Fruit fly (Drosophila melanogaster) whole organism, embryonic: ENCODE measurements around the gene NPF.
A peak's percentile ranks its signal among the peaks of the same experiment; 100 is the strongest.

Experiments used
- B-H1 ChIP-seq: fragments of 200-800 bp; sonication (Bioruptor generic); IDR thresholded peaks from 3 replicates; pipeline ENCODE4 v1.3.6; 2022; ENCODE audit warnings: missing biosample characterization, missing genetic modification characterization
- CG10366 ChIP-seq: fragments of 200-800 bp; sonication (Bioruptor generic); IDR thresholded peaks from 2 replicates; pipeline ENCODE4 v1.3.6; 2022; ENCODE audit warnings: missing biosample characterization, missing genetic modification characterization
- CG12299 ChIP-seq: fragments of 200-800 bp; sonication (Bioruptor generic); optimal IDR thresholded peaks from 2 replicates; lab custom pipeline; 2018; ENCODE audit warnings: missing biosample characterization, mild to moderate bottlenecking, missing genetic modification characterization
- CG13287 ChIP-seq: fragments of 200-800 bp; sonication (Bioruptor generic); IDR thresholded peaks from 2 replicates; pipeline ENCODE4 v1.3.6; 2022; ENCODE audit warnings: missing biosample characterization, missing genetic modification characterization; ENCODE audit not compliant: partially characterized antibody
- CG14014 ChIP-seq: fragments of 200-800 bp; sonication (Bioruptor generic); IDR thresholded peaks from 2 replicates; pipeline ENCODE4 v1.3.6; 2022; ENCODE audit warnings: missing biosample characterization, missing genetic modification characterization
- CG14667 ChIP-seq: fragments of 200-800 bp; sonication (Bioruptor generic); IDR thresholded peaks from 2 replicates; pipeline ENCODE4 v1.3.6; 2022; ENCODE audit warnings: missing biosample characterization, missing genetic modification characterization
- CG14860 ChIP-seq: fragments of 200-800 bp; sonication (Bioruptor generic); IDR thresholded peaks from 3 replicates; pipeline ENCODE4 v1.3.6; 2022; ENCODE audit warnings: missing biosample characterization, missing genetic modification characterization; ENCODE audit not compliant: partially characterized antibody
- CG1603 ChIP-seq: fragments of 200-800 bp; sonication (Bioruptor generic); optimal IDR thresholded peaks from 2 replicates; lab custom pipeline; 2019; ENCODE audit warnings: missing biosample characterization, mild to moderate bottlenecking, missing genetic modification characterization, moderate library complexity
- CG16779 ChIP-seq: fragments of 200-800 bp; sonication (Bioruptor generic); IDR thresholded peaks from 2 replicates; pipeline ENCODE4 v1.3.6; 2022; ENCODE audit warnings: missing biosample characterization, missing genetic modification characterization
- CG17385 ChIP-seq: fragments of 200-800 bp; sonication (Bioruptor generic); optimal IDR thresholded peaks from 3 replicates; lab custom pipeline; 2018; ENCODE audit warnings: missing biosample characterization, mild to moderate bottlenecking, missing genetic modification characterization
- CG18011 ChIP-seq: fragments of 200-800 bp; sonication (Bioruptor generic); optimal IDR thresholded peaks from 2 replicates; lab custom pipeline; 2017; ENCODE audit warnings: missing biosample characterization, missing genetic modification characterization, mild to moderate bottlenecking, moderate library complexity, missing genotype
- CG18619 ChIP-seq: fragments of 200-800 bp; sonication (Bioruptor generic); optimal IDR thresholded peaks from 3 replicates; lab custom pipeline; 2017; ENCODE audit warnings: missing biosample characterization, mild to moderate bottlenecking, missing genetic modification characterization
- CG34224 ChIP-seq: fragments of 200-800 bp; sonication (Bioruptor generic); IDR thresholded peaks from 3 replicates; pipeline ENCODE4 v1.3.6; 2022; ENCODE audit warnings: missing biosample characterization, missing genetic modification characterization; ENCODE audit not compliant: partially characterized antibody
- CG34422 ChIP-seq: fragments of 200-800 bp; sonication (Bioruptor generic); IDR thresholded peaks from 3 replicates; pipeline ENCODE4 v1.3.6; 2022; ENCODE audit warnings: missing biosample characterization, missing genetic modification characterization
- CG4360 ChIP-seq: fragments of 200-800 bp; sonication (Bioruptor generic); IDR thresholded peaks from 2 replicates; pipeline ENCODE4 v1.3.6; 2022; ENCODE audit warnings: missing biosample characterization, missing genetic modification characterization
- CG5180 ChIP-seq: fragments of 200-800 bp; sonication (Bioruptor generic); optimal IDR thresholded peaks from 3 replicates; lab custom pipeline; 2017; ENCODE audit warnings: missing biosample characterization, missing genetic modification characterization, mild to moderate bottlenecking, moderate library complexity, missing genetic modification reagents
- CG7786 ChIP-seq: fragments of 200-800 bp; sonication (Bioruptor generic); optimal IDR thresholded peaks from 2 replicates; lab custom pipeline; 2016; ENCODE audit warnings: missing biosample characterization, missing genetic modification characterization
- CG8388 ChIP-seq: fragments of 200-800 bp; sonication (Bioruptor generic); optimal IDR thresholded peaks from 2 replicates; lab custom pipeline; 2019; ENCODE audit warnings: missing biosample characterization, mild to moderate bottlenecking, missing genetic modification characterization, moderate library complexity
- D19A ChIP-seq: fragments of 200-800 bp; optimal IDR thresholded peaks from 3 replicates; lab custom pipeline; 2019; ENCODE audit warnings: missing biosample characterization, mild to moderate bottlenecking, missing genetic modification characterization, moderate library complexity
- Dll ChIP-seq: fragments of 200-800 bp; sonication (Bioruptor generic); IDR thresholded peaks from 4 replicates; pipeline ENCODE4 v1.3.6; 2022; ENCODE audit warnings: missing biosample characterization, missing genetic modification characterization; ENCODE audit not compliant: partially characterized antibody
- E2f1 ChIP-seq: fragments of 200-800 bp; sonication (Bioruptor generic); IDR thresholded peaks from 2 replicates; pipeline ENCODE4 v1.3.6; 2022; ENCODE audit warnings: missing biosample characterization, missing genetic modification characterization
- Eip74EF ChIP-seq, 2 experiments: fragments of 200-800 bp in 1 of 2; fragments of >200 bp in 1 of 2; sonication (Bioruptor generic) in 1 of 2; optimal IDR thresholded peaks; 2 replicates each; lab custom pipeline; 2017 to 2019; ENCODE audit warnings: missing biosample characterization in 2 of 2, missing genetic modification characterization in 2 of 2, mild to moderate bottlenecking in 1 of 2, moderate library complexity in 1 of 2
- GATAe ChIP-seq: fragments of 200-800 bp; sonication (Bioruptor generic); conservative IDR thresholded peaks from 2 replicates; pipeline ENCODE4 v1.3.6; 2022; ENCODE audit warnings: missing biosample characterization, missing genetic modification characterization
- Gsc ChIP-seq: fragments of 200-800 bp; sonication (Bioruptor generic); IDR thresholded peaks from 2 replicates; pipeline ENCODE4 v1.3.6; 2022; ENCODE audit warnings: missing biosample characterization, missing genetic modification characterization
- H15 ChIP-seq: fragments of 200-800 bp; sonication (Bioruptor generic); IDR thresholded peaks from 3 replicates; pipeline ENCODE4 v1.3.6; 2022; ENCODE audit warnings: missing biosample characterization, missing genetic modification characterization
- Hmx ChIP-seq: fragments of 200-800 bp; sonication (Bioruptor generic); optimal IDR thresholded peaks from 2 replicates; lab custom pipeline; 2016; ENCODE audit warnings: missing biosample characterization, missing genetic modification characterization
- MTF-1 ChIP-seq: fragments of 200-800 bp; sonication (Bioruptor generic); optimal IDR thresholded peaks from 2 replicates; lab custom pipeline; 2018; ENCODE audit warnings: missing biosample characterization, mild to moderate bottlenecking, missing genetic modification characterization, borderline replicate concordance
- Meics ChIP-seq: fragments of 200-800 bp; sonication (Bioruptor generic); optimal IDR thresholded peaks from 2 replicates; lab custom pipeline; 2017; ENCODE audit warnings: missing biosample characterization, mild to moderate bottlenecking, missing genetic modification characterization
- Mrtf ChIP-seq: fragments of 200-800 bp; sonication (Bioruptor generic); IDR thresholded peaks from 3 replicates; pipeline ENCODE4 v1.3.6; 2022; ENCODE audit warnings: missing biosample characterization, missing genetic modification characterization
- Neu2 ChIP-seq: fragments of 200-800 bp; sonication (Bioruptor generic); optimal IDR thresholded peaks from 3 replicates; lab custom pipeline; 2016; ENCODE audit warnings: missing biosample characterization, missing genetic modification characterization, borderline replicate concordance
- Rx ChIP-seq: fragments of 200-800 bp; sonication (Bioruptor generic); IDR thresholded peaks from 2 replicates; pipeline ENCODE4 v1.3.6; 2022; ENCODE audit warnings: missing biosample characterization, missing genetic modification characterization
- Scr ChIP-seq: fragments of 200-800 bp; sonication (Bioruptor generic); IDR thresholded peaks from 2 replicates; pipeline ENCODE4 v1.3.6; 2022; ENCODE audit warnings: missing biosample characterization, missing genetic modification characterization; ENCODE audit not compliant: partially characterized antibody
- Sox100B ChIP-seq: fragments of 200-800 bp; sonication (Bioruptor generic); optimal IDR thresholded peaks from 3 replicates; lab custom pipeline; 2018; ENCODE audit warnings: missing biosample characterization, mild to moderate bottlenecking, missing genetic modification characterization
- chinmo ChIP-seq: fragments of 200-800 bp; sonication (Bioruptor generic); IDR thresholded peaks from 4 replicates; pipeline ENCODE4 v1.3.6; 2022; ENCODE audit warnings: missing biosample characterization, missing genetic modification characterization; ENCODE audit not compliant: partially characterized antibody
- ci ChIP-seq: fragments of 200-800 bp; sonication (Bioruptor generic); IDR thresholded peaks from 3 replicates; pipeline ENCODE4 v1.3.6; 2022; ENCODE audit warnings: missing biosample characterization, missing genetic modification characterization
- fu2 ChIP-seq: fragments of 200-800 bp; sonication (Bioruptor generic); optimal IDR thresholded peaks from 2 replicates; lab custom pipeline; 2016; ENCODE audit warnings: missing biosample characterization, missing genetic modification characterization
- grn ChIP-seq: fragments of 200-800 bp; sonication (Bioruptor generic); optimal IDR thresholded peaks from 3 replicates; lab custom pipeline; 2017; ENCODE audit warnings: missing biosample characterization, missing genetic modification characterization
- jing ChIP-seq: fragments of 200-800 bp; sonication (Bioruptor generic); optimal IDR thresholded peaks from 2 replicates; lab custom pipeline; 2018; ENCODE audit warnings: missing biosample characterization, mild to moderate bottlenecking, missing genetic modification characterization
- repo ChIP-seq: fragments of 200-800 bp; sonication (Bioruptor generic); optimal IDR thresholded peaks from 2 replicates; lab custom pipeline; 2016; ENCODE audit warnings: missing biosample characterization, missing genetic modification characterization
- row ChIP-seq: fragments of 200-800 bp; sonication (Bioruptor generic); IDR thresholded peaks from 3 replicates; pipeline ENCODE4 v1.3.6; 2022; ENCODE audit warnings: missing biosample characterization, missing genetic modification characterization
- run ChIP-seq: fragments of 200-800 bp; sonication (Bioruptor generic); optimal IDR thresholded peaks from 3 replicates; lab custom pipeline; 2018; ENCODE audit warnings: missing biosample characterization, mild to moderate bottlenecking, missing genetic modification characterization
- scrt ChIP-seq: fragments of 200-800 bp; sonication (Bioruptor generic); optimal IDR thresholded peaks from 2 replicates; lab custom pipeline; 2018; ENCODE audit warnings: missing biosample characterization, mild to moderate bottlenecking, missing genetic modification characterization, moderate library complexity
- sens ChIP-seq: fragments of 200-800 bp; sonication (Bioruptor generic); peaks from one replicate; lab custom pipeline; 2016; ENCODE audit warnings: missing biosample characterization, missing genetic modification characterization
- seq ChIP-seq: fragments of 200-800 bp; sonication (Bioruptor generic); IDR thresholded peaks from 2 replicates; pipeline ENCODE4 v1.3.6; 2022; ENCODE audit warnings: missing biosample characterization, missing genetic modification characterization
- sob ChIP-seq: fragments of 200-800 bp; sonication (Bioruptor generic); IDR thresholded peaks from 2 replicates; pipeline ENCODE4 v1.3.6; 2022; ENCODE audit warnings: missing biosample characterization, missing genetic modification characterization
- stc ChIP-seq: fragments of 200-800 bp; sonication (Bioruptor generic); IDR thresholded peaks from 2 replicates; pipeline ENCODE4 v1.3.6; 2022; ENCODE audit warnings: missing biosample characterization, missing genetic modification characterization
- sug ChIP-seq: fragments of 200-800 bp; optimal IDR thresholded peaks from 2 replicates; lab custom pipeline; 2019; ENCODE audit warnings: missing biosample characterization, mild to moderate bottlenecking, missing genetic modification characterization, moderate library complexity

NPF gene

DNA sequence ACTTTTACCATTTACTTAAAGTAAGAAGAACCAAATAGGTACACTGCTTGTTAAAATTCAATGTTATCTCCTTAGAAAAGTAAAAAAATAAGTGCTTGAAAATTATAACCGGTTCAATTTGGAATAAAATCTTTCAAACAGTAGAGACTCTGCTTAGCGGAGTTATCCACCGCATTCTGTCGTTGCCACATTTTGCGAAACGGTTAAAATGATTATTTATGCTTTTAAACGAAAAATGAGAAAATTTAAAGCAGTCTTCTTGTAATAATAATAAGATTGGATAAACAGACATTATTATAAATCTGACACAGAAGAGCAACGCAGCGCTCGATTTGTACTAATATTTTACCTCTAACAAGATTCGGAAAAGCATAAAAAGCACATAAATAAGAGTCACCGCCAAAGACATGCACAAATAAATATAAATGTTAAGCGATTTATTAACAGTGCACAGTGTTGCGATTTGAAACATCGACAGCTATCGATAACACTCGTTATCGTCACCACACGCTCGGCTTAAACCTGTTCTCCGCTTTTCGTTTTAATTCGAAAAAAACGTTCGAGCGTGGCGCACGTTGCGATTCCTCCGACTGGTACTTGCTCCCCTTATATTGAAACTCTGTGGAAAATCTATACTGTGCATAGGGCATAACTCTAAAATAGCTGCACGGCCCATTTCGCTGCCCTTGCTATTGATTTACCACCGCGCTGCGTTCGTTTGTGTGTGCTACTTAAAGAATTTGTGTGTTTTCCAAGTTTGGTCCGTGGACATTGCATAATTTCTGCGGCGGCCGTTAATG lies 15.9 kb downstream of the NPF start, which contains the start of gene Fas1 (continued):
- TF ChIP-seq CG13287 (GFP tag; lab: Robert Waterston, UW): peak; percentile 71
- no peak for TF ChIP-seq CG10366
- TF ChIP-seq run: no peak
- no peak for TF ChIP-seq CG14014 (GFP tag; lab: Robert Waterston, UW)
- TF ChIP-seq CG16779 (GFP tag; lab: Robert Waterston, UW): 0 out of 2 replicates have a peak, but pooled peaks have one; percentile 10
- TF ChIP-seq MTF-1 (GFP tag; lab: Kevin White, UChicago): peak; percentile 28
- TF ChIP-seq CG14860 (GFP tag; lab: Robert Waterston, UW): peak; percentile 44; the same call in 1 of the 3 replicates
- no peak for TF ChIP-seq jing (GFP tag; lab: Kevin White, UChicago)
- TF ChIP-seq Dll: peak; percentile 69

DNA sequence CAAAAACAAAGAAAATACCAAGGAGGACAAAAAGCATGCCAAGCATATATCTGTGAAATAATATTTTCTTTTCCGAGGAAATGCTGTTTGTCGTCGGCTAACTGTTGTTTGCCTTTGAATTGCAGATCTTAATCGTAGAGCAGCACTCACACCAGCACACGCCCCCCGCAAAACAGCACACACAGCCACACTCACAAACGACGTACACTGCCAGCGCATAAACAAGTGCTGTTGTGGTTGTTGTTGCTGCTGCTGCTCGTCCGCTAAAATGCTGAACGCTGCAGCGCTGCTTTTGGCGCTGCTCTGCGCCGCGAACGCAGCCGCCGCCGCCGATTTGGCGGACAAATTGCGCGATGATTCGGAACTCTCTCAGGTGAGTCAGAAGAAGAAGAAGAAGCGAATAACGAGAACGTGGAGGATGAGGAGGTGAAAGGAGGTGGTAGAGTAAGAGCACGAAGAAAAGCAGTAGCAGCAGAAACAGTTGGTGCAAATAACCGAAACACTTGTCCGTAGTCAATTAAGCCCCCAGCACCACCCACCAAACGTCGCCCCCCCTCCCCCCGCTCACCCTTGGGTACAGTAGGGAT lies 16.9 kb downstream of the NPF start:
- TF ChIP-seq CG18011 (GFP tag; lab: Kevin White, UChicago): peak; percentile 21
- 0 out of 3 replicates have a peak, but pooled peaks have one; percentile 24 for TF ChIP-seq CG34224 (GFP tag; lab: Robert Waterston, UW)
- peak; percentile 3 for TF ChIP-seq sug
- no peak for TF ChIP-seq CG34422
- TF ChIP-seq row (GFP tag; lab: Robert Waterston, UW): peak; percentile 6; the same call in 1 of the 3 replicates
- TF ChIP-seq CG7786: no peak
- no peak for TF ChIP-seq GATAe (GFP tag; lab: Robert Waterston, UW)
- peak; percentile 82 for TF ChIP-seq CG4360
- 0 out of 2 replicates have a peak, but pooled peaks have one; percentile 5 for TF ChIP-seq sob
- no peak for TF ChIP-seq Rx
- no peak for TF ChIP-seq D19A
- TF ChIP-seq seq (GFP tag; lab: Robert Waterston, UW): no peak
- TF ChIP-seq CG14667: no peak
- no peak for TF ChIP-seq repo (GFP tag; lab: Kevin White, UChicago)
- TF ChIP-seq scrt (GFP tag; lab: Kevin White, UChicago): no peak
- TF ChIP-seq Gsc (GFP tag; lab: Robert Waterston, UW): no peak
- TF ChIP-seq Eip74EF (GFP tag; optimal IDR thresholded peaks at IDR 0.05; lab: Kevin White, UChicago): no peak
- no peak for TF ChIP-seq Hmx (GFP tag; lab: Kevin White, UChicago)
- TF ChIP-seq B-H1: no peak
- TF ChIP-seq chinmo: peak; percentile 77; the same call in 1 of the 4 replicates
- peak; percentile 68 for TF ChIP-seq CG17385 (GFP tag; lab: Kevin White, UChicago)
- TF ChIP-seq grn (GFP tag; lab: Kevin White, UChicago): peak; percentile 32
- 0 out of 3 replicates have a peak, but pooled peaks have one; percentile 29 for TF ChIP-seq H15 (GFP tag; lab: Robert Waterston, UW)
- TF ChIP-seq Sox100B (GFP tag; lab: Kevin White, UChicago): no peak
- TF ChIP-seq Meics (GFP tag; lab: Kevin White, UChicago): no peak
- TF ChIP-seq CG12299: no peak
- no peak for TF ChIP-seq Scr (GFP tag; lab: Robert Waterston, UW)
- TF ChIP-seq sens (GFP tag; lab: Kevin White, UChicago): no peak
- no peak for TF ChIP-seq CG1603 (tag; lab: Kevin White, UChicago)
- no peak for TF ChIP-seq CG5180 (GFP tag; lab: Kevin White, UChicago)
- TF ChIP-seq E2f1 (GFP tag; lab: Robert Waterston, UW): no peak
- TF ChIP-seq fu2 (GFP tag; lab: Kevin White, UChicago): no peak
- no peak for TF ChIP-seq CG18619 (GFP tag; lab: Kevin White, UChicago)
- TF ChIP-seq CG8388 (GFP tag; lab: Kevin White, UChicago): no peak
- no peak for TF ChIP-seq Mrtf (GFP tag; lab: Robert Waterston, UW)
- no peak for TF ChIP-seq stc (GFP tag; lab: Robert Waterston, UW)
- 0 out of 3 replicates have a peak, but pooled peaks have one; percentile 27 for TF ChIP-seq ci (GFP tag; lab: Robert Waterston, UW)
- TF ChIP-seq Neu2 (GFP tag; lab: Kevin White, UChicago): no peak
